Fruit fly (Drosophila melanogaster): ENCODE measurements around the gene IntS12.

IntS12 gene

dm6 chr3R:26846446-26846845, 16.7 kb upstream of the IntS12 start (continued):
- no peak for TF ChIP-seq fkh (GFP tag; optimal IDR thresholded peaks at IDR 0.05)
- TF ChIP-seq achi (GFP tag; optimal IDR thresholded peaks at IDR 0.05): peak; percentile 19
- TF ChIP-seq CG8632 (GFP tag; optimal IDR thresholded peaks at IDR 0.05): no peak
- TF ChIP-seq esn (GFP tag; optimal IDR thresholded peaks at IDR 0.05): no peak
- TF ChIP-seq svp (GFP tag): peak; percentile 47
- peak; percentile 13 for TF ChIP-seq Met (GFP tag; optimal IDR thresholded peaks at IDR 0.05)
- no peak for TF ChIP-seq Ets21C (GFP tag; optimal IDR thresholded peaks at IDR 0.05)
- no peak for TF ChIP-seq Blimp-1 (GFP tag; optimal IDR thresholded peaks at IDR 0.05)
- no peak for TF ChIP-seq CG16779 (tag; optimal IDR thresholded peaks at IDR 0.05)
- TF ChIP-seq CG6854 (GFP tag; optimal IDR thresholded peaks at IDR 0.05): no peak
- TF ChIP-seq net (GFP tag; optimal IDR thresholded peaks at IDR 0.05): no peak

- no peak for TF ChIP-seq CG6276 (GFP tag; optimal IDR thresholded peaks at IDR 0.05)
- peak; percentile 39; the same call in 1 of the 2 replicates for TF ChIP-seq CG15336 (GFP tag; IDR thresholded peaks at IDR 0.05)
- TF ChIP-seq eg (GFP tag; IDR thresholded peaks at IDR 0.05): peak; percentile 44; the same call in 1 of the 3 replicates
- TF ChIP-seq CG4318 (GFP tag; optimal IDR thresholded peaks at IDR 0.05): no peak
- TF ChIP-seq Hr4 (GFP tag; optimal IDR thresholded peaks at IDR 0.05): peak; percentile 28
- peak; percentile 5 for TF ChIP-seq esn (GFP tag; optimal IDR thresholded peaks at IDR 0.05)
- TF ChIP-seq CG3919 (GFP tag; optimal IDR thresholded peaks at IDR 0.05): peak; percentile 8
- TF ChIP-seq CG8119 (GFP tag; IDR thresholded peaks at IDR 0.05): no peak
- TF ChIP-seq CG8319 (GFP tag; optimal IDR thresholded peaks at IDR 0.05): no peak
- TF ChIP-seq fkh (GFP tag; optimal IDR thresholded peaks at IDR 0.05): no peak
- peak; percentile 43 for TF ChIP-seq svp (GFP tag)
- TF ChIP-seq pdm3 (GFP tag; optimal IDR thresholded peaks at IDR 0.05): peak; percentile 36
- TF ChIP-seq achi (GFP tag; optimal IDR thresholded peaks at IDR 0.05): peak; percentile 12
- TF ChIP-seq CG6792 (GFP tag; optimal IDR thresholded peaks at IDR 0.05): no peak
- peak; percentile 34 for TF ChIP-seq Sox14 (GFP tag; optimal IDR thresholded peaks at IDR 0.05)
- TF ChIP-seq topi (GFP tag; optimal IDR thresholded peaks at IDR 0.05): no peak
- TF ChIP-seq net (GFP tag; optimal IDR thresholded peaks at IDR 0.05): peak; percentile 26
- peak; percentile 8 for TF ChIP-seq CG6808 (GFP tag; optimal IDR thresholded peaks at IDR 0.05)
- TF ChIP-seq Eip78C (GFP tag): peak; percentile 65
- peak; percentile 28 for TF ChIP-seq lz (GFP tag; optimal IDR thresholded peaks at IDR 0.05)
- peak; percentile 67 for TF ChIP-seq CG6163 (GFP tag; IDR thresholded peaks at IDR 0.05)
- TF ChIP-seq CG9139 (GFP tag; optimal IDR thresholded peaks at IDR 0.05): no peak
- peak; percentile 38 for TF ChIP-seq Eip75B (GFP tag; optimal IDR thresholded peaks at IDR 0.05)
- TF ChIP-seq CG7368 (GFP tag; optimal IDR thresholded peaks at IDR 0.05): no peak
- peak; percentile 30 for TF ChIP-seq Sox102F (GFP tag; optimal IDR thresholded peaks at IDR 0.05)
- peak; percentile 29 for TF ChIP-seq CG10631 (GFP tag; optimal IDR thresholded peaks at IDR 0.05)
- peak in 1 of 2 experiments; percentile 24 for TF ChIP-seq ss (GFP tag; optimal IDR thresholded peaks at IDR 0.05)
- peak; percentile 9 for TF ChIP-seq CG31627 (GFP tag; optimal IDR thresholded peaks at IDR 0.05)
- TF ChIP-seq CG6854 (GFP tag; optimal IDR thresholded peaks at IDR 0.05): no peak
- peak; percentile 12 for TF ChIP-seq CG10669 (GFP tag; optimal IDR thresholded peaks at IDR 0.05)
- peak; percentile 22 for TF ChIP-seq Met (GFP tag; optimal IDR thresholded peaks at IDR 0.05)
- peak; percentile 41 for TF ChIP-seq CG32006 (GFP tag; optimal IDR thresholded peaks at IDR 0.05)
- 0 out of 2 replicates have a peak, but pooled peaks have one; percentile 20 for TF ChIP-seq Gug (GFP tag; IDR thresholded peaks at IDR 0.05)
- TF ChIP-seq Smox (GFP tag; optimal IDR thresholded peaks at IDR 0.05): peak; percentile 10
- TF ChIP-seq Hr39 (GFP tag; optimal IDR thresholded peaks at IDR 0.05): peak; percentile 5
Observed at dm6 chr3R:26853699-26854098, 9.5 kb upstream of the IntS12 start.

- TF ChIP-seq Hr38 (GFP tag; optimal IDR thresholded peaks at IDR 0.05) (no peak), spab (GFP tag; optimal IDR thresholded peaks at IDR 0.05) (peak; percentile 16), svp (GFP tag) (peak; percentile 71), CG9139 (GFP tag; optimal IDR thresholded peaks at IDR 0.05) (no peak), Lpt (GFP tag; optimal IDR thresholded peaks at IDR 0.05) (no peak), CG7368 (GFP tag; optimal IDR thresholded peaks at IDR 0.05) (peak; percentile 20), pdm3 (GFP tag; optimal IDR thresholded peaks at IDR 0.05) (peak; percentile 28), CG3032 (tag; optimal IDR thresholded peaks at IDR 0.05) (peak; percentile 68), fd85E (GFP tag; optimal IDR thresholded peaks at IDR 0.05) (no peak), lz (GFP tag; optimal IDR thresholded peaks at IDR 0.05) (peak; percentile 50), CG8319 (GFP tag; optimal IDR thresholded peaks at IDR 0.05) (no peak), Hr4 (GFP tag; optimal IDR thresholded peaks at IDR 0.05) (no peak), CG11762 (GFP tag; optimal IDR thresholded peaks at IDR 0.05; ENCODE audit: insufficient read depth) (no peak), CG32006 (GFP tag; optimal IDR thresholded peaks at IDR 0.05) (peak; percentile 52), esn (GFP tag; optimal IDR thresholded peaks at IDR 0.05) (peak; percentile 51), Eip93F (GFP tag; optimal IDR thresholded peaks at IDR 0.05) (no peak), fkh (GFP tag; optimal IDR thresholded peaks at IDR 0.05) (peak; percentile 8), OdsH (GFP tag; optimal IDR thresholded peaks at IDR 0.05) (peak; percentile 48), Gug (GFP tag; IDR thresholded peaks at IDR 0.05) (peak; percentile 75), achi (GFP tag; optimal IDR thresholded peaks at IDR 0.05) (peak; percentile 43), net (GFP tag; optimal IDR thresholded peaks at IDR 0.05) (peak; percentile 33), Eip75B (GFP tag; optimal IDR thresholded peaks at IDR 0.05) (peak; percentile 77), CG10631 (GFP tag; optimal IDR thresholded peaks at IDR 0.05) (peak; percentile 46), Ets21C (GFP tag; optimal IDR thresholded peaks at IDR 0.05) (peak; percentile 29)
Observed at dm6 chr3R:26859228-26859627, 3.9 kb upstream of the IntS12 start.

Data from whole organism, prepupa.